Fruit fly (Drosophila melanogaster) whole organism, prepupa: Measurements from ENCODE around the gene Nopp140.

Experiments
- CG10669 ChIP-seq: fragments of 200-800 bp; sonication (Bioruptor generic); optimal IDR thresholded peaks from 3 replicates; lab custom pipeline; 2018; ENCODE audit warnings: missing biosample characterization, mild to moderate bottlenecking, missing genetic modification characterization, moderate library complexity
- CG6163 ChIP-seq: fragments of 200-800 bp; sonication (Bioruptor generic); IDR thresholded peaks from 3 replicates; pipeline ENCODE4 v1.3.6; 2022; ENCODE audit warnings: missing biosample characterization, missing genetic modification characterization
- CG6276 ChIP-seq: fragments of 200-800 bp; sonication (Bioruptor generic); optimal IDR thresholded peaks from 2 replicates; lab custom pipeline; 2017; ENCODE audit warnings: missing biosample characterization, mild to moderate bottlenecking, missing genetic modification characterization
- CG8319 ChIP-seq: fragments of 200-800 bp; sonication (Bioruptor generic); optimal IDR thresholded peaks from 3 replicates; lab custom pipeline; 2016; ENCODE audit warnings: missing biosample characterization, missing genetic modification characterization
- CG8632 ChIP-seq: fragments of 200-800 bp; sonication (Bioruptor generic); optimal IDR thresholded peaks from 3 replicates; lab custom pipeline; 2016; ENCODE audit warnings: missing biosample characterization, missing genetic modification characterization
- Eip75B ChIP-seq: fragments of 200-800 bp; sonication (Bioruptor generic); optimal IDR thresholded peaks from 3 replicates; lab custom pipeline; 2016; ENCODE audit warnings: missing biosample characterization, missing genetic modification characterization
- Ets21C ChIP-seq: fragments of 200-800 bp; sonication (Bioruptor generic); optimal IDR thresholded peaks from 3 replicates; lab custom pipeline; 2016; ENCODE audit warnings: missing biosample characterization, missing genetic modification characterization
- Gug ChIP-seq: fragments of 200-800 bp; sonication (Bioruptor generic); IDR thresholded peaks from 2 replicates; pipeline ENCODE4 v1.3.6; 2022; ENCODE audit warnings: missing biosample characterization, missing genetic modification characterization
- Hr38 ChIP-seq: sonication (Bioruptor generic); optimal IDR thresholded peaks from 2 replicates; lab custom pipeline; 2016; ENCODE audit warnings: missing biosample characterization, missing genetic modification characterization
- Sox14 ChIP-seq: fragments of 200-800 bp; sonication (Bioruptor generic); optimal IDR thresholded peaks from 3 replicates; lab custom pipeline; 2016; ENCODE audit warnings: missing biosample characterization, missing genetic modification characterization
- topi ChIP-seq: fragments of 200-800 bp; sonication (Bioruptor generic); optimal IDR thresholded peaks from 3 replicates; lab custom pipeline; 2016; ENCODE audit warnings: missing biosample characterization, missing genetic modification characterization

dm6 chr3L:21884058-21884457 is 51.5 kb downstream of the Nopp140 start:
- TF ChIP-seq Ets21C (GFP tag; lab: Kevin White, UChicago) (no peak), CG8632 (GFP tag; lab: Kevin White, UChicago) (no peak), CG6276 (GFP tag; lab: Kevin White, UChicago) (no peak), CG6163 (GFP tag; lab: Robert Waterston, UW) (no peak), Hr38 (GFP tag; lab: Kevin White, UChicago) (no peak), Sox14 (GFP tag; lab: Kevin White, UChicago) (no peak), Gug (GFP tag; lab: Robert Waterston, UW) (no peak), Eip75B (GFP tag; lab: Kevin White, UChicago) (no peak), CG8319 (GFP tag; lab: Kevin White, UChicago) (no peak), CG10669 (GFP tag; lab: Kevin White, UChicago) (no peak), topi (GFP tag; lab: Kevin White, UChicago) (no peak)
